Fruit fly (Drosophila melanogaster): ENCODE measurements around the gene CG8664.

The CG8664 gene

dm6 chrX:17249326-17249725 lies 33.2 kb downstream of the CG8664 start, which contains the start of gene CG8675 (continued):
- TF ChIP-seq NC2β (GFP tag; optimal IDR thresholded peaks at IDR 0.05) (no peak), dmrt11E (tag; optimal IDR thresholded peaks at IDR 0.05) (no peak), stwl (tag; optimal IDR thresholded peaks at IDR 0.05) (peak; percentile 81), Opbp (GFP tag; IDR thresholded peaks at IDR 0.05; ENCODE audit: partially characterized antibody) (peak; percentile 41; the same call in 1 of the 3 replicates), pzg (GFP tag; optimal IDR thresholded peaks at IDR 0.05) (peak; percentile 61), ham (GFP tag; IDR thresholded peaks at IDR 0.05) (no peak), run (tag; optimal IDR thresholded peaks at IDR 0.05) (no peak), CG15514 (GFP tag; optimal IDR thresholded peaks at IDR 0.05) (peak; percentile 26), cas (GFP tag; IDR thresholded peaks at IDR 0.05) (no peak), MBD-R2 (GFP tag; IDR thresholded peaks at IDR 0.05) (peak; percentile 73), CG13624 (GFP tag; optimal IDR thresholded peaks at IDR 0.05) (peak; percentile 29), abd-A (tag; optimal IDR thresholded peaks at IDR 0.05) (no peak), CG14710 (tag; optimal IDR thresholded peaks at IDR 0.05) (peak; percentile 32), dm (GFP tag; optimal IDR thresholded peaks at IDR 0.05) (peak; percentile 67), CG6791 (GFP tag; IDR thresholded peaks at IDR 0.05; ENCODE audit: partially characterized antibody) (0 out of 3 replicates have a peak, but pooled peaks have one; percentile 41), D (optimal IDR thresholded peaks at IDR 0.05) (no peak), D (GFP tag; optimal IDR thresholded peaks at IDR 0.05) (no peak), BEAF-32 (GFP tag; optimal IDR thresholded peaks at IDR 0.05) (peak; percentile 33), Mad (GFP tag; optimal IDR thresholded peaks at IDR 0.05) (no peak), Neu2 (GFP tag; optimal IDR thresholded peaks at IDR 0.05; ENCODE audit: borderline replicate concordance) (no peak), Hand (GFP tag; optimal IDR thresholded peaks at IDR 0.05) (no peak), CG10209 (GFP tag; optimal IDR thresholded peaks at IDR 0.05) (no peak), Sox102F (GFP tag; optimal IDR thresholded peaks at IDR 0.05) (no peak), otp (GFP tag; IDR thresholded peaks at IDR 0.05) (no peak), Fer2 (tag; optimal IDR thresholded peaks at IDR 0.05) (no peak), chinmo (GFP tag; IDR thresholded peaks at IDR 0.05; ENCODE audit: partially characterized antibody) (no peak), bcd (GFP tag; optimal IDR thresholded peaks at IDR 0.05) (no peak), trem (tag; optimal IDR thresholded peaks at IDR 0.05) (peak; percentile 4), CoRest (tag; optimal IDR thresholded peaks at IDR 0.05) (peak; percentile 33), nmo (GFP tag; optimal IDR thresholded peaks at IDR 0.05) (peak; percentile 19), CG17568 (GFP tag; optimal IDR thresholded peaks at IDR 0.05) (no peak), CG4707 (GFP tag; optimal IDR thresholded peaks at IDR 0.05) (no peak), tll (GFP tag; optimal IDR thresholded peaks at IDR 0.05) (no peak), Abd-B (GFP tag; optimal IDR thresholded peaks at IDR 0.05) (peak; percentile 1), sens (GFP tag) (peak; percentile 66), Sry-δ (GFP tag; optimal IDR thresholded peaks at IDR 0.05) (peak; percentile 14), GATAe (GFP tag; conservative IDR thresholded peaks at IDR 0.05) (no peak), CG10543 (GFP tag; optimal IDR thresholded peaks at IDR 0.05) (no peak), pita (GFP tag; optimal IDR thresholded peaks at IDR 0.05) (peak; percentile 64), CG7556 (GFP tag; optimal IDR thresholded peaks at IDR 0.05) (no peak), CG1603 (tag; optimal IDR thresholded peaks at IDR 0.05) (peak; percentile 50), CG17829 (tag; optimal IDR thresholded peaks at IDR 0.05) (peak; percentile 13), MESR4 (GFP tag; optimal IDR thresholded peaks at IDR 0.05) (peak; percentile 52), Med (GFP tag) (peak; percentile 70), Dref (GFP tag; IDR thresholded peaks at IDR 0.05) (peak; percentile 43; the same call in 1 of the 2 replicates), CG6654 (GFP tag; optimal IDR thresholded peaks at IDR 0.05) (peak; percentile 99), CHES-1-like (GFP tag; optimal IDR thresholded peaks at IDR 0.05) (no peak), CG3163 (GFP tag; optimal IDR thresholded peaks at IDR 0.05) (no peak), Ets97D (GFP tag; optimal IDR thresholded peaks at IDR 0.05) (peak; percentile 32), unc-4 (GFP tag; IDR thresholded peaks at IDR 0.05; ENCODE audit: partially characterized antibody) (no peak)
